Fruit fly (Drosophila melanogaster) whole organism, embryonic: ENCODE results near the gene CG13144.

ENCODE experiments used
- CG13287 ChIP-seq: fragments of 200-800 bp; sonication (Bioruptor generic); IDR thresholded peaks from 2 replicates; pipeline ENCODE4 v1.3.6; 2022; ENCODE audit warnings: missing biosample characterization, missing genetic modification characterization; ENCODE audit not compliant: partially characterized antibody
- CG13624 ChIP-seq: fragments of 200-800 bp; sonication (Bioruptor generic); optimal IDR thresholded peaks from 2 replicates; lab custom pipeline; 2016; ENCODE audit warnings: missing biosample characterization, missing genetic modification characterization
- CG15269 ChIP-seq: fragments of 200-800 bp; sonication (Bioruptor generic); optimal IDR thresholded peaks from 2 replicates; lab custom pipeline; 2018; ENCODE audit warnings: missing biosample characterization, mild to moderate bottlenecking, missing genetic modification characterization, moderate library complexity
- CG17802 ChIP-seq: fragments of 200-800 bp; sonication (Bioruptor generic); optimal IDR thresholded peaks from 2 replicates; lab custom pipeline; 2018; ENCODE audit warnings: missing biosample characterization, mild to moderate bottlenecking, missing genetic modification characterization, moderate library complexity
- CG1832 ChIP-seq: fragments of 200-800 bp; sonication (Bioruptor generic); optimal IDR thresholded peaks from 2 replicates; lab custom pipeline; 2017; ENCODE audit warnings: missing biosample characterization, mild to moderate bottlenecking, missing genetic modification characterization, inconsistent platforms
- CG18476 ChIP-seq: fragments of 200-800 bp; sonication (Bioruptor generic); optimal IDR thresholded peaks from 2 replicates; lab custom pipeline; 2016; ENCODE audit warnings: missing biosample characterization, mild to moderate bottlenecking, missing genetic modification characterization
- CG31441 ChIP-seq: fragments of 200-800 bp; sonication (Bioruptor generic); IDR thresholded peaks from 2 replicates; pipeline ENCODE4 v1.3.6; 2022; ENCODE audit warnings: missing biosample characterization, missing genetic modification characterization
- CG3163 ChIP-seq: fragments of 200-800 bp; sonication (Bioruptor generic); optimal IDR thresholded peaks from 3 replicates; lab custom pipeline; 2016; ENCODE audit warnings: missing biosample characterization, missing genetic modification characterization
- CG32532 ChIP-seq: fragments of 200-800 bp; sonication (Bioruptor generic); IDR thresholded peaks from 2 replicates; pipeline ENCODE4 v1.3.6; 2022; ENCODE audit warnings: missing biosample characterization, missing genetic modification characterization
- CG33213 ChIP-seq: fragments of 200-800 bp; sonication (Bioruptor generic); optimal IDR thresholded peaks from 3 replicates; lab custom pipeline; 2016; ENCODE audit warnings: missing biosample characterization, missing genetic modification characterization
- CG3847 ChIP-seq: fragments of 200-800 bp; sonication (Bioruptor generic); IDR thresholded peaks from 2 replicates; pipeline ENCODE4 v1.3.6; 2022; ENCODE audit warnings: missing biosample characterization, missing genetic modification characterization
- CG8281 ChIP-seq: fragments of 200-800 bp; sonication (Bioruptor generic); optimal IDR thresholded peaks from 2 replicates; lab custom pipeline; 2018; ENCODE audit warnings: missing biosample characterization, mild to moderate bottlenecking, missing genetic modification characterization, moderate library complexity
- CG8478 ChIP-seq: fragments of >200 bp; optimal IDR thresholded peaks from 2 replicates; lab custom pipeline; 2018
- Camta ChIP-seq: fragments of 200-800 bp; sonication (Bioruptor generic); optimal IDR thresholded peaks from 2 replicates; lab custom pipeline; 2016; ENCODE audit warnings: missing biosample characterization, missing genetic modification characterization
- Dip2 ChIP-seq: fragments of 200-800 bp; sonication (Bioruptor generic); IDR thresholded peaks from 2 replicates; pipeline ENCODE4 v1.3.6; 2022; ENCODE audit warnings: missing biosample characterization, missing genetic modification characterization
- Dp ChIP-seq: fragments of 200-800 bp; sonication (Bioruptor generic); optimal IDR thresholded peaks from 2 replicates; lab custom pipeline; 2018; ENCODE audit warnings: missing biosample characterization, mild to moderate bottlenecking, missing genetic modification characterization, moderate library complexity
- Ets65A ChIP-seq: fragments of 200-800 bp; sonication (Bioruptor generic); peaks from one replicate; lab custom pipeline; 2016; ENCODE audit warnings: missing biosample characterization, missing genetic modification characterization
- Fer1 ChIP-seq: fragments of 200-800 bp; sonication (Bioruptor generic); optimal IDR thresholded peaks from 2 replicates; lab custom pipeline; 2017; ENCODE audit warnings: missing biosample characterization, mild to moderate bottlenecking, missing genetic modification characterization
- HLH4C ChIP-seq: fragments of 200-800 bp; sonication (Bioruptor generic); IDR thresholded peaks from 3 replicates; pipeline ENCODE4 v1.3.6; 2022; ENCODE audit warnings: missing biosample characterization, missing genetic modification characterization; ENCODE audit not compliant: partially characterized antibody
- HLH54F ChIP-seq: fragments of 200-800 bp; sonication (Bioruptor generic); optimal IDR thresholded peaks from 3 replicates; lab custom pipeline; 2016; ENCODE audit warnings: missing biosample characterization, missing genetic modification characterization
- Max ChIP-seq: fragments of 200-800 bp; sonication (Bioruptor generic); optimal IDR thresholded peaks from 2 replicates; lab custom pipeline; 2016; ENCODE audit warnings: missing biosample characterization, mild to moderate bottlenecking, missing genetic modification characterization
- Ptx1 ChIP-seq: fragments of 200-800 bp; sonication (Bioruptor generic); IDR thresholded peaks from 2 replicates; pipeline ENCODE4 v1.3.6; 2022; ENCODE audit warnings: missing biosample characterization, missing genetic modification characterization
- Sin3A ChIP-seq: fragments of >200 bp; optimal IDR thresholded peaks from 2 replicates; lab custom pipeline; 2018
- Sox100B ChIP-seq: fragments of 200-800 bp; sonication (Bioruptor generic); optimal IDR thresholded peaks from 3 replicates; lab custom pipeline; 2018; ENCODE audit warnings: missing biosample characterization, mild to moderate bottlenecking, missing genetic modification characterization
- Sox102F ChIP-seq: fragments of 200-800 bp; sonication (Bioruptor generic); optimal IDR thresholded peaks from 2 replicates; lab custom pipeline; 2018; ENCODE audit warnings: missing biosample characterization, mild to moderate bottlenecking, missing genetic modification characterization, moderate library complexity
- al ChIP-seq: fragments of 200-800 bp; sonication (Bioruptor generic); IDR thresholded peaks from 2 replicates; pipeline ENCODE4 v1.3.6; 2022; ENCODE audit warnings: missing biosample characterization, missing genetic modification characterization
- ci ChIP-seq: fragments of 200-800 bp; sonication (Bioruptor generic); IDR thresholded peaks from 3 replicates; pipeline ENCODE4 v1.3.6; 2022; ENCODE audit warnings: missing biosample characterization, missing genetic modification characterization
- crol ChIP-seq: fragments of 200-800 bp; sonication (Bioruptor generic); IDR thresholded peaks from 2 replicates; pipeline ENCODE4 v1.3.6; 2022; ENCODE audit warnings: missing biosample characterization, missing genetic modification characterization
- dati ChIP-seq: fragments of 200-800 bp; sonication (Bioruptor generic); IDR thresholded peaks from 2 replicates; pipeline ENCODE4 v1.3.6; 2022; ENCODE audit warnings: missing biosample characterization, missing genetic modification characterization
- emc ChIP-seq: fragments of 200-800 bp; sonication (Bioruptor generic); optimal IDR thresholded peaks from 2 replicates; lab custom pipeline; 2016; ENCODE audit warnings: missing biosample characterization, missing genetic modification characterization
- gcm ChIP-seq: fragments of 200-800 bp; sonication (Bioruptor generic); optimal IDR thresholded peaks from 2 replicates; lab custom pipeline; 2019; ENCODE audit warnings: missing biosample characterization, mild to moderate bottlenecking, missing genetic modification characterization, moderate library complexity
- gsb ChIP-seq: fragments of 200-800 bp; sonication (Bioruptor generic); IDR thresholded peaks from 2 replicates; pipeline ENCODE4 v1.3.6; 2022; ENCODE audit warnings: missing biosample characterization, missing genetic modification characterization
- ham ChIP-seq: fragments of 200-800 bp; sonication (Bioruptor generic); IDR thresholded peaks from 2 replicates; pipeline ENCODE4 v1.3.6; 2022; ENCODE audit warnings: missing biosample characterization, missing genetic modification characterization
- hb ChIP-seq: fragments of 200-800 bp; sonication (Bioruptor generic); IDR thresholded peaks from 3 replicates; pipeline ENCODE4 v1.3.6; 2022; ENCODE audit warnings: missing biosample characterization, missing genetic modification characterization; ENCODE audit not compliant: partially characterized antibody
- klu ChIP-seq: fragments of 200-800 bp; sonication (Bioruptor generic); IDR thresholded peaks from 2 replicates; pipeline ENCODE4 v1.3.6; 2022; ENCODE audit warnings: missing biosample characterization, missing genetic modification characterization
- lola ChIP-seq, 3 experiments: fragments of >200 bp in 2 of 3; fragments of 200-800 bp in 1 of 3; sonication (Bioruptor generic) in 1 of 3; optimal IDR thresholded peaks; 2 replicates each; lab custom pipeline; 2017 to 2019; ENCODE audit warnings: missing biosample characterization in 3 of 3, missing genetic modification characterization in 3 of 3, mild to moderate bottlenecking in 1 of 3, moderate library complexity in 1 of 3
- maf-S ChIP-seq: fragments of 200-800 bp; sonication (Bioruptor generic); optimal IDR thresholded peaks from 2 replicates; lab custom pipeline; 2016; ENCODE audit warnings: missing biosample characterization, missing genetic modification characterization
- row ChIP-seq: fragments of 200-800 bp; sonication (Bioruptor generic); IDR thresholded peaks from 3 replicates; pipeline ENCODE4 v1.3.6; 2022; ENCODE audit warnings: missing biosample characterization, missing genetic modification characterization
- run ChIP-seq: fragments of 200-800 bp; sonication (Bioruptor generic); optimal IDR thresholded peaks from 3 replicates; lab custom pipeline; 2018; ENCODE audit warnings: missing biosample characterization, mild to moderate bottlenecking, missing genetic modification characterization
- ssp ChIP-seq: fragments of 200-800 bp; sonication (Bioruptor generic); IDR thresholded peaks from 2 replicates; pipeline ENCODE4 v1.3.6; 2022; ENCODE audit warnings: missing biosample characterization, missing genetic modification characterization
- tna ChIP-seq: fragments of 200-800 bp; sonication (Bioruptor generic); IDR thresholded peaks from 2 replicates; pipeline ENCODE4 v1.3.6; 2022; ENCODE audit warnings: missing biosample characterization, missing genetic modification characterization; ENCODE audit not compliant: partially characterized antibody
- vvl ChIP-seq: fragments of 200-800 bp; sonication (Bioruptor generic); IDR thresholded peaks from 2 replicates; pipeline ENCODE4 v1.3.6; 2022; ENCODE audit warnings: missing biosample characterization, missing genetic modification characterization
- zfh2 ChIP-seq: fragments of 200-800 bp; sonication (Bioruptor generic); optimal IDR thresholded peaks from 2 replicates; lab custom pipeline; 2016; ENCODE audit warnings: missing biosample characterization, missing genetic modification characterization

CG13144 gene

DNA sequence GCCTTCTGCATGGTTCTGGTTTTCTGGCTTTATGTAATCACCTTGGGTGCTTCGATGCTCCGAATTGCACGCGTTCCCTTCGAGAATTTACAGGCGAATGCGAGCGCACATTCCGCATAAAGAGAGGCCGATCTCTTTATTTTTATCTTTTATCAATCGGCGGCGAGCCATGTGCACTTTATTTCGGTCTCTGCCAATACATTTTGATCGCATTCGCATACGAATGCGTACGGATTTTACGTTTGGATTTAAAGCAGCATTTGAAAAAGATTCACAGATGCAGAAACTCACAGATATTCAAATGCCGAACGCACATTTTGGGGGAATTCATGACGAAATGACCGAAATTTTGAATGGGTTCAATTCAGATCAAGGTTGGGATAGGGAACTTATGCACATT is at the start of gene CG13144:
Gene CG13144, minus strand, starts transcription at position 101 of the 400 bp plus-strand sequence.
- TF ChIP-seq HLH4C (no peak), CG31441 (GFP tag; lab: Robert Waterston, UW) (no peak), gsb (GFP tag; lab: Robert Waterston, UW) (0 out of 2 replicates have a peak, but pooled peaks have one; percentile 29), al (no peak), ci (0 out of 3 replicates have a peak, but pooled peaks have one; percentile 41)

DNA sequence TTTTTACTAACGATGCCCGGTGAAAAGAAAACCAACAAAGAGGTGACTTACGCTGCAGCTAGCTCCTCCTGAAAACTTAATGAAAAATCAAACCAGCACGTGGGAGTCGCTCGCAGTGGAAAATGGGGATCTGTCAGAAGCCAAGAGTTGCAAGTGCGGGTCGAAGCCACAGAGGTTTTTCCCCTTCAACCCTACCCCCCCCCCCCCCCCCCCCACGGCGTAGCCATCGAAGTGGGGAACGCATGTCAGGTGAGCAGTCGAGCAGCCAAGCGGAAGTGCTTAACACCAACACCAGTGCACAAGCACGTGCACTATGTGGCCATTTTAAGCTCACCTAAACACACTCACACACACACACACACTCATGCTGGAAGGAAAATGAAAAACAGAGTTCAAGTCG is 48.1 kb upstream of the CG13144 start:
- TF ChIP-seq CG8478 (no peak), run (tag; lab: Kevin White, UChicago) (no peak), CG3163 (no peak), crol (GFP tag; lab: Robert Waterston, UW) (peak; percentile 65)

DNA sequence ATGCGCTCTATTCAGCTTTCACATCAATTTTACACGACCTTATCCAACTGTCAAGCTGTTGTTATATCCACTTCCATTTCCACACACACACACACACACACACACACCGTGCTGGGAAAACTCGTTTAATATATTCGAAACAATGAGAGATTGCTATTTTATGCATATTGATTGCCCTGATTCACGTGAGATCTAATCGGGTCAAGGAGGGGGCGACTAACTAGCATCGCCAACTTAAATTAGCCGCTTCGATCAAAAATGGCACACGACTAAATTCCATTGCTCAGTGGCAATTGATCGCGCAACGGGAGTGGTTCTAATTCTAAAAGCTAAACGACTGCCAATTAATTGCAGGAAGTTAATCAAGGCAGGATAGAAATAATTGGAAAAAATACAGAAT is 42.8 kb upstream of the CG13144 start, which contains the start of gene CG18302:
Gene CG18302, plus strand, starts transcription at position 301 of the 400 bp plus-strand sequence.
- no peak for TF ChIP-seq CG17802
- no peak for TF ChIP-seq tna
- TF ChIP-seq CG32532 (GFP tag; lab: Robert Waterston, UW): no peak
- no peak for TF ChIP-seq Ptx1
- TF ChIP-seq vvl: no peak
- no peak for TF ChIP-seq emc (GFP tag; lab: Kevin White, UChicago)
- TF ChIP-seq zfh2 (GFP tag; lab: Kevin White, UChicago): no peak
- TF ChIP-seq CG1832 (GFP tag; lab: Kevin White, UChicago): no peak
- TF ChIP-seq maf-S (GFP tag; lab: Kevin White, UChicago): no peak
- TF ChIP-seq Ets65A: no peak
- no peak for TF ChIP-seq CG18476
- TF ChIP-seq CG13287: no peak
- no peak for TF ChIP-seq klu
- TF ChIP-seq CG15269: no peak
- TF ChIP-seq lola (GFP tag; optimal IDR thresholded peaks at IDR 0.05; lab: Kevin White, UChicago): no peak
- TF ChIP-seq row (GFP tag; lab: Robert Waterston, UW): no peak

DNA sequence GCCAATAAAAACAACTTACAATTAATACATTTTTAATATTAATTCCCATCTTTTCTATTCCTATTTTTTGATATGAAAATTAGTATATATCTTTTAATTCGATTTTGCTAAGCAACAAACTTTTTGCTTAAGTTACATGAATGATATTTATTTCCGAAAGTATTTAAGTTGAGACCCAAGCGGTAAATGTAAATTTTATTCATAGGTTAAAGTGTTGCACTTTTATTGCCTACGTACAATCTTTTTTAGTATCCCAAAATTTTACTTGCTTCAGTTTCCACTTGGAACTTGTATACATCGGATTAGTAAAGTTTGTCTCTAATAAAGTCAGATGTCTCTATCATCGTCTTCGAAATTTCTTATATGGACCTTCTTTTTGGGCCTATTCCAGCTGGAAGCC is 40.3 kb upstream of the CG13144 start, which contains the start of gene CG18301:
Gene CG18301, plus strand, starts transcription at position 301 of the 400 bp plus-strand sequence.
- TF ChIP-seq Dp: no peak
- no peak for TF ChIP-seq Sox100B (GFP tag; lab: Kevin White, UChicago)
- TF ChIP-seq Sox102F: no peak
- TF ChIP-seq CG13624 (GFP tag; lab: Kevin White, UChicago): no peak
- no peak for TF ChIP-seq Camta
- no peak for TF ChIP-seq gcm (GFP tag; lab: Kevin White, UChicago)
- no peak for TF ChIP-seq ssp (GFP tag; lab: Robert Waterston, UW)
- TF ChIP-seq CG33213: no peak
- TF ChIP-seq CG3847 (GFP tag; lab: Robert Waterston, UW): no peak
- no peak for TF ChIP-seq hb (GFP tag; lab: Robert Waterston, UW)
- no peak for TF ChIP-seq Sin3A (lab: Kevin White, UChicago)
- no peak for TF ChIP-seq dati (GFP tag; lab: Robert Waterston, UW)
- no peak for TF ChIP-seq Max (GFP tag; lab: Kevin White, UChicago)
- TF ChIP-seq Ptx1: no peak
- TF ChIP-seq Fer1 (GFP tag; lab: Kevin White, UChicago): no peak
- TF ChIP-seq HLH54F: no peak
- no peak for TF ChIP-seq ham
- no peak for TF ChIP-seq CG8281 (tag; lab: Kevin White, UChicago)
- no peak for TF ChIP-seq Dip2 (GFP tag; lab: Robert Waterston, UW)
